Worm (Caenorhabditis elegans): ENCODE measurements around the gene ced-5.

The ced-5 gene

DNA sequence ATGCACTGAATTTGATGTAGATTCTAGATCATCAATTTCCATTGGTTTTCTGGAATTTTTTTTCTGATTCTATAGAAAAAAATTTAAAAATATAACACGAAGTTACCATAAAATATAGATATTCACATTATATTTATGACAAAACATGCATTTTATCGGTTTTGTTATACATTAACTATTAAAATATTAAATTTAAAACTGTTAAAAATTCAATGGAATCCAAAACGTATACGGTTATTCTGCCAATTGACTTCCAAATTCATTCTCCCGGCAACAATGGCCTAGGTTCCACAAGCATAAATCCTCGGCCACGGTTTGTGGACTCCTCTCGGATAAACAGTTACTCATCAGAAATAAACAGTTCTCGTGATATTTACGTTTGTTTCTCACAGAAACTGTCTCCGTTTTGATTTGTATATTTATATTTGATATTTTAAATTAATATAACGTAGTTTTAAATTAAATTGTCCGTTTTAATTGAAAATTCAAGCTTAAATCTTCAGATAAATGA, at the start of gene ced-5, which contains the start of gene F01D4.5:
Gene ced-5, plus strand, starts transcription at position 504 of the 511 bp plus-strand sequence.
Gene F01D4.5, minus strand, starts transcription at position 51 of the 511 bp plus-strand sequence.
- no peak for TF ChIP-seq skn-1 (tag; optimal IDR thresholded peaks at IDR 0.05)
- TF ChIP-seq pha-4 (GFP tag; IDR thresholded peaks at IDR 0.05), result no peak
- TF ChIP-seq pha-4 (tag; optimal IDR thresholded peaks at IDR 0.05), result peak; percentile 45
- no peak for TF ChIP-seq nhr-25 (tag; optimal IDR thresholded peaks at IDR 0.05; ENCODE audit: borderline replicate concordance, insufficient read depth)
- TF ChIP-seq spr-3 (GFP tag; optimal IDR thresholded peaks at IDR 0.05), result no peak
- no peak for TF ChIP-seq ztf-11 (tag; optimal IDR thresholded peaks at IDR 0.05)
- TF ChIP-seq gei-8 (GFP tag; optimal IDR thresholded peaks at IDR 0.05), result no peak
- peak; percentile 20 for TF ChIP-seq lir-3 (tag; optimal IDR thresholded peaks at IDR 0.05)
- no peak for TF ChIP-seq ceh-20 (GFP tag; IDR thresholded peaks at IDR 0.05)
- peak; percentile 35 for TF ChIP-seq spr-1 (tag; optimal IDR thresholded peaks at IDR 0.05)
- TF ChIP-seq Y75B8A.6 (GFP tag; IDR thresholded peaks at IDR 0.05), result no peak
- TF ChIP-seq unc-130 (GFP tag; optimal IDR thresholded peaks at IDR 0.05), result peak; percentile 87
- TF ChIP-seq Y105C5A.15 (GFP tag; IDR thresholded peaks at IDR 0.05), result no peak
- TF ChIP-seq nhr-111 (GFP tag; optimal IDR thresholded peaks at IDR 0.05), result no peak
- TF ChIP-seq zip-2 (tag; optimal IDR thresholded peaks at IDR 0.05), result no peak
- TF ChIP-seq zip-11 (GFP tag; IDR thresholded peaks at IDR 0.05), result no peak
- TF ChIP-seq ZK337.2 (GFP tag; IDR thresholded peaks at IDR 0.05), result peak; percentile 94
- TF ChIP-seq T20F7.1 (GFP tag; optimal IDR thresholded peaks at IDR 0.05), result peak; percentile 73
- TF ChIP-seq T26A8.4 (GFP tag; IDR thresholded peaks at IDR 0.05), result peak; percentile 21; the same call in 1 of the 2 replicates
- TF ChIP-seq nhr-102 (tag; optimal IDR thresholded peaks at IDR 0.05), result peak; percentile 73
- peak; percentile 28 for TF ChIP-seq F37D6.2 (tag; optimal IDR thresholded peaks at IDR 0.05)
- no peak for TF ChIP-seq nhr-11 (tag; optimal IDR thresholded peaks at IDR 0.05)
- TF ChIP-seq snpc-4 (tag; optimal IDR thresholded peaks at IDR 0.05), result no peak
- peak; percentile 78 for TF ChIP-seq dmd-6 (GFP tag; IDR thresholded peaks at IDR 0.05)
- TF ChIP-seq nhr-76 (tag; optimal IDR thresholded peaks at IDR 0.05), result no peak
- TF ChIP-seq cey-2 (tag; optimal IDR thresholded peaks at IDR 0.05; ENCODE audit: borderline replicate concordance, insufficient read depth), result no peak
- TF ChIP-seq set-16 (GFP tag; IDR thresholded peaks at IDR 0.05), result no peak
- TF ChIP-seq saeg-2 (GFP tag; IDR thresholded peaks at IDR 0.05), result no peak
- no peak for TF ChIP-seq daf-8 (GFP tag; IDR thresholded peaks at IDR 0.05)
- no peak for TF ChIP-seq php-3 (GFP tag; IDR thresholded peaks at IDR 0.05)
- TF ChIP-seq rbr-2 (tag; optimal IDR thresholded peaks at IDR 0.05), result peak; percentile 55
- peak; percentile 69 for TF ChIP-seq F10B5.3 (tag; optimal IDR thresholded peaks at IDR 0.05)
- no peak for TF ChIP-seq unc-39 (tag; optimal IDR thresholded peaks at IDR 0.05)
- TF ChIP-seq zfp-2 (tag; optimal IDR thresholded peaks at IDR 0.05), result no peak
- peak; percentile 71 for TF ChIP-seq mep-1 (tag; optimal IDR thresholded peaks at IDR 0.05)
- peak; percentile 99 for TF ChIP-seq mes-2 (tag; optimal IDR thresholded peaks at IDR 0.05; ENCODE audit: poor library complexity, severe bottlenecking)
- TF ChIP-seq ces-1 (GFP tag; optimal IDR thresholded peaks at IDR 0.05), result no peak
- 0 out of 2 replicates have a peak, but pooled peaks have one; percentile 59 for TF ChIP-seq snpc-1.2 (GFP tag; IDR thresholded peaks at IDR 0.05)
- TF ChIP-seq fkh-10 (GFP tag; optimal IDR thresholded peaks at IDR 0.05), result peak; percentile 0
- no peak for TF ChIP-seq Y5F2A.4 (GFP tag; optimal IDR thresholded peaks at IDR 0.05)
- TF ChIP-seq tag-97 (GFP tag; IDR thresholded peaks at IDR 0.05), result no peak
- no peak for TF ChIP-seq egl-27 (tag; optimal IDR thresholded peaks at IDR 0.05)
- TF ChIP-seq ceh-28 (tag; optimal IDR thresholded peaks at IDR 0.05), result no peak
- no peak for TF ChIP-seq attf-4 (tag; optimal IDR thresholded peaks at IDR 0.05)
- no peak for TF ChIP-seq nhr-237 (tag; optimal IDR thresholded peaks at IDR 0.05)
- TF ChIP-seq aly-2 (tag; optimal IDR thresholded peaks at IDR 0.05), result no peak
- TF ChIP-seq mdt-29 (GFP tag; IDR thresholded peaks at IDR 0.05), result no peak
- no peak for TF ChIP-seq zag-1 (tag; optimal IDR thresholded peaks at IDR 0.05)
- no peak for TF ChIP-seq sdz-12 (GFP tag; optimal IDR thresholded peaks at IDR 0.05)
- TF ChIP-seq jun-1 (tag; optimal IDR thresholded peaks at IDR 0.05), result no peak
- peak; percentile 70 for TF ChIP-seq tra-1 (GFP tag; IDR thresholded peaks at IDR 0.05)
- TF ChIP-seq dmd-9 (GFP tag; IDR thresholded peaks at IDR 0.05), result peak; percentile 91

Measured in whole organism, L4 larva.